Fruit fly (Drosophila melanogaster) whole organism, adult: Measurements from ENCODE around the gene Irp-1A.

Experiments
- CG11617 ChIP-seq: fragments of 200-800 bp; sonication (Bioruptor generic); optimal IDR thresholded peaks from 2 replicates; lab custom pipeline; 2017; ENCODE audit warnings: mild to moderate bottlenecking, missing biosample characterization, missing genetic modification reagents, missing genetic modification characterization
- CG12768 ChIP-seq: fragments of 200-800 bp; sonication (Bioruptor generic); optimal IDR thresholded peaks from 2 replicates; lab custom pipeline; 2017; ENCODE audit warnings: missing biosample characterization, missing genetic modification characterization, mild to moderate bottlenecking, moderate library complexity, missing genetic modification reagents
- CG14711 ChIP-seq: fragments of 200-800 bp; sonication (Bioruptor generic); optimal IDR thresholded peaks from 2 replicates; lab custom pipeline; 2018; ENCODE audit warnings: missing biosample characterization, mild to moderate bottlenecking, missing genetic modification characterization, moderate library complexity
- CG1620 ChIP-seq: fragments of 200-800 bp; sonication (Bioruptor generic); optimal IDR thresholded peaks from 2 replicates; lab custom pipeline; 2016; ENCODE audit warnings: missing biosample characterization, missing genetic modification characterization
- CG33017 ChIP-seq: fragments of 200-800 bp; sonication (Bioruptor generic); optimal IDR thresholded peaks from 2 replicates; lab custom pipeline; 2018; ENCODE audit warnings: missing biosample characterization, mild to moderate bottlenecking, missing genetic modification characterization, moderate library complexity
- CG5204 ChIP-seq: fragments of 200-800 bp; sonication (Bioruptor generic); optimal IDR thresholded peaks from 2 replicates; lab custom pipeline; 2016; ENCODE audit warnings: missing biosample characterization, missing genetic modification characterization
- CG7045 ChIP-seq: fragments of 200-800 bp; sonication (Bioruptor generic); optimal IDR thresholded peaks from 2 replicates; lab custom pipeline; 2017; ENCODE audit warnings: missing biosample characterization, mild to moderate bottlenecking, missing genetic modification characterization
- CG7101 ChIP-seq: fragments of 200-800 bp; sonication (Bioruptor generic); optimal IDR thresholded peaks from 2 replicates; lab custom pipeline; 2018; ENCODE audit warnings: missing biosample characterization, mild to moderate bottlenecking, missing genetic modification characterization, moderate library complexity
- Clk ChIP-seq: fragments of 200-800 bp; sonication (Bioruptor generic); optimal IDR thresholded peaks from 2 replicates; lab custom pipeline; 2017; ENCODE audit warnings: missing biosample characterization, missing genetic modification characterization
- Crg-1 ChIP-seq: fragments of 200-800 bp; sonication (Bioruptor generic); optimal IDR thresholded peaks from 2 replicates; lab custom pipeline; 2016; ENCODE audit warnings: missing biosample characterization, missing genetic modification characterization
- Hr96 ChIP-seq: fragments of 200-800 bp; sonication (Bioruptor generic); optimal IDR thresholded peaks from 2 replicates; lab custom pipeline; 2016; ENCODE audit warnings: missing biosample characterization, missing genetic modification characterization
- Mnt ChIP-seq: fragments of 200-800 bp; sonication (Bioruptor generic); optimal IDR thresholded peaks from 2 replicates; lab custom pipeline; 2016; ENCODE audit warnings: missing biosample characterization, mild to moderate bottlenecking, missing genetic modification characterization
- bab1 ChIP-seq: fragments of 200-800 bp; sonication (Bioruptor generic); optimal IDR thresholded peaks from 3 replicates; lab custom pipeline; 2019; ENCODE audit warnings: missing biosample characterization, mild to moderate bottlenecking, missing genetic modification characterization, moderate library complexity
- cic ChIP-seq: fragments of 200-800 bp; sonication (Bioruptor generic); optimal IDR thresholded peaks from 2 replicates; lab custom pipeline; 2017; ENCODE audit warnings: missing biosample characterization, mild to moderate bottlenecking, missing genetic modification characterization, moderate library complexity
- cnc ChIP-seq, 2 experiments: fragments of >200 bp; optimal IDR thresholded peaks; 2 replicates each; lab custom pipeline; 2017
- kay ChIP-seq: fragments of 200-800 bp; sonication (Bioruptor generic); peaks from one replicate; lab custom pipeline; 2016; ENCODE audit warnings: missing biosample characterization, missing genetic modification characterization, borderline replicate concordance
- ovo ChIP-seq: fragments of 200-800 bp; sonication (Bioruptor generic); optimal IDR thresholded peaks from 2 replicates; lab custom pipeline; 2016; ENCODE audit warnings: missing biosample characterization, missing genetic modification characterization
- pad ChIP-seq: fragments of 200-800 bp; sonication (Bioruptor generic); optimal IDR thresholded peaks from 3 replicates; lab custom pipeline; 2017; ENCODE audit warnings: missing biosample characterization, missing genetic modification characterization, mild to moderate bottlenecking, moderate library complexity, missing genetic modification reagents
- tj ChIP-seq: fragments of 200-800 bp; sonication (Bioruptor generic); optimal IDR thresholded peaks from 3 replicates; lab custom pipeline; 2017; ENCODE audit warnings: missing biosample characterization, mild to moderate bottlenecking, missing genetic modification characterization, moderate library complexity
- toe ChIP-seq: fragments of 200-800 bp; sonication (Bioruptor generic); optimal IDR thresholded peaks from 2 replicates; lab custom pipeline; 2016; ENCODE audit warnings: missing biosample characterization, missing genetic modification characterization

The Irp-1A gene

DNA sequence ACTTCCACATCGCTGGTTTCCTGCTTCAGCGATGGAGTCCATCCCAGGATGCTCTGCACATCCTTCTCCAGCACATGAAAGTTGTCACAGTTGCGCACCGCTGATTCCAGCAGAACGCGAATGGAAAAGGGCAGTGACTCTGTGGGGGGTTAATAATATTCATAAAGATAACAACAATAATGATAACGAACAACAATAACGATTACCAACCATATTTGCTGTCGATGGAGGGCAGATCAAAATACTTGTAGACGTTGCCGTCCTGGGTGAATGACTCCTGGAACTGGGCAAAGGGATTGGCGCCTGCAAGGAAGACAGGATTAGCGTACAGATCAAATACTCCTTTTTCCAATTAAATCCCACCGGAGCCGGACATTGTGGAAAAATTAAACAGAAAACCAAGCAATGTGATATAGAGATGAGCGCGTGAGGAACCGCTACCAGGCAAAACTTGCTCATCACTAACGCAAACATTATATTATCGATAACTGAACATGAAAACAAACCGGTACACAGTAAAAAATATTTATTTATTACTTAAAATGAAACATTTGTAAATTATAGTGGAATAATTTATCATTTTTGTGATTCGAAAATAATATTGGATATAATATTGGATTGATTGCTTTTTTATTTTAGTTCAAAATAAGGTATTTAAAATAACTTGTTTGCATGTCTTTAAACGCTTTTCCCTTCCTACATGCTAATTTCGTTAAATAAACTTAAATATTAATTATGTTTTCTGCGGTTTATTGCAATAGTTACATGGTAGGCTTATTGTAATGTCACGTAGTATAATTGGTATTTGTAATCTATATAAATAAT, at the start of gene Irp-1A:
Irp-1A (minus strand) TSS at position 439 of the 825 bp plus-strand sequence.
- peak; percentile 59 for TF ChIP-seq toe (GFP tag; lab: Kevin White, UChicago)
- TF ChIP-seq CG5204 (GFP tag; lab: Kevin White, UChicago) = no peak
- TF ChIP-seq CG33017 (tag; lab: Kevin White, UChicago) = peak; percentile 77
- peak; percentile 39 for TF ChIP-seq tj (GFP tag; lab: Kevin White, UChicago)
- peak; percentile 74 for TF ChIP-seq CG7101 (tag; lab: Kevin White, UChicago)
- TF ChIP-seq CG11617 (GFP tag; lab: Kevin White, UChicago) = peak; percentile 68
- peak; percentile 7 for TF ChIP-seq Crg-1 (GFP tag; lab: Kevin White, UChicago)
- TF ChIP-seq ovo = no peak
- TF ChIP-seq CG14711 (tag; lab: Kevin White, UChicago) = peak; percentile 76
- TF ChIP-seq Hr96 (GFP tag; lab: Kevin White, UChicago) = no peak
- peak; percentile 73 for TF ChIP-seq bab1 (GFP tag; lab: Kevin White, UChicago)
- TF ChIP-seq CG1620 (GFP tag; lab: Kevin White, UChicago) = peak; percentile 17
- no peak for TF ChIP-seq kay (GFP tag; lab: Kevin White, UChicago)
- no peak for TF ChIP-seq CG12768
- peak; percentile 59 for TF ChIP-seq Mnt (GFP tag; lab: Kevin White, UChicago)
- TF ChIP-seq pad (GFP tag; lab: Kevin White, UChicago) = peak; percentile 19
- no peak for TF ChIP-seq Clk (GFP tag; lab: Kevin White, UChicago)
- no peak for TF ChIP-seq cnc (optimal IDR thresholded peaks at IDR 0.05; lab: Kevin White, UChicago)
- TF ChIP-seq CG7045 (GFP tag; lab: Kevin White, UChicago) = peak; percentile 70
- TF ChIP-seq cic = peak; percentile 10

DNA sequence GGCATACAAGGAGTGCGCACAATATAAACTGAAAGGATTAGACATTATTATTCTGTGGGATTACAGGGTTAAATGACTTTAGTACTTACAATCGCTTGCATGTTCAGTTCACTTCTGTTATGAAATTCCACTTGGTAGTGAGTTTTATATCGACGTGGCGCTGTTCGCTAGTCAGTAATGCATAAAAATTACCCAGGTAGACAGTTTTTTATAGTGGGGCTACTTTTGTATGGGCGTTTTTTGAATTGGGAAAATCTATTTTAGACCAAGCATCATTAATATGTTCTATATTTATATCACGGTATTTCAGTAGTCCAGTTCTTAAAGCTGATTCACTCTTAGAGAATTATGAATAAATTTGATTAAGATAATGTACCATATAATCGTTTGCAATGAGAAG, 47.3 kb upstream of the Irp-1A start, which contains the start of gene CG43095:
CG43095 (minus strand) TSS at position 101 of the 400 bp plus-strand sequence.
- TF ChIP-seq CG5204 (GFP tag; lab: Kevin White, UChicago) = no peak
- no peak for TF ChIP-seq kay (GFP tag; lab: Kevin White, UChicago)
- no peak for TF ChIP-seq CG14711 (tag; lab: Kevin White, UChicago)
- no peak for TF ChIP-seq CG33017 (tag; lab: Kevin White, UChicago)
- no peak for TF ChIP-seq Crg-1 (GFP tag; lab: Kevin White, UChicago)
- no peak for TF ChIP-seq pad (GFP tag; lab: Kevin White, UChicago)
- no peak for TF ChIP-seq Clk (GFP tag; lab: Kevin White, UChicago)
- no peak for TF ChIP-seq cic
- no peak for TF ChIP-seq CG12768
- TF ChIP-seq cnc (optimal IDR thresholded peaks at IDR 0.05; lab: Kevin White, UChicago) = no peak
- no peak for TF ChIP-seq toe (GFP tag; lab: Kevin White, UChicago)
- no peak for TF ChIP-seq tj (GFP tag; lab: Kevin White, UChicago)
- no peak for TF ChIP-seq Mnt (GFP tag; lab: Kevin White, UChicago)
- TF ChIP-seq CG7101 (tag; lab: Kevin White, UChicago) = no peak
- TF ChIP-seq ovo = no peak

DNA sequence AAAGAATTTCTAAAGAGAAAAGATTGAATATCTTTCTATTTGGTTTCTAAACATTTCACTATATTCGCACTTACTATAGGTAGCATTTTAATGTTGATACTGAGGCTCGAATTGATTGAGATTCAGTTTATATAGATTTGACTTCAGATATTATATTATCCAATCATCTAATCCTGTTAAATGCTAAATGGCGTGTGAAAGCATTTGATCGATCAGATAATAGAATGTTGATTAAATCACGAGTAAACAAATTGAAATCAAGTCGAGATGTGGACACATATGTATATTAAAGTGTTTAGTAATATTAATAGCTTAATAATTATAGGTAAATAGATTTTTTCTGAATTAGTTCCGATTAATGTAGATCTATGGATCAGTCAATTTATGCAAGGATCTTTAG, 46.5 kb upstream of the Irp-1A start, which contains the start of gene CG43094:
CG43094 (minus strand) TSS at position 101 of the 400 bp plus-strand sequence.
- TF ChIP-seq Mnt (GFP tag; lab: Kevin White, UChicago) (no peak), CG11617 (GFP tag; lab: Kevin White, UChicago) (no peak), CG1620 (GFP tag; lab: Kevin White, UChicago) (no peak), CG7045 (GFP tag; lab: Kevin White, UChicago) (no peak), CG14711 (tag; lab: Kevin White, UChicago) (no peak), cic (no peak), ovo (no peak), pad (GFP tag; lab: Kevin White, UChicago) (no peak)

DNA sequence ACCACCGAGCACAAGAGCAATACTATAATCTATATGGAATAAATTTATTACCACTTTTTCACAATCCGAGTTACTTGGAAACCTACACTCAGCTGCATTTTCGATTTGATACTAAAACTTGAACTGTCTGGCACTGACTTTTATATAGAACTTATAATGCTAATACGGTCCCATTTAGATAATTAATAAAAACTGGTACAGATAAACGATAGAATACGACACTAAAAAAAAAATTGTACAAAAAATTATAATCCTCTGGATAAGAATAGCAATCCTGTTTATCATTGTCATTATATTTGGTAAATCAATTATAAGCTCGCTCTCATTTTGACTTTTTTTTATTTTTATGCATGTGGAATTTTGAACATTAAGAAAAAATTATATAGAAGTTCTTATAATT, 45.8 kb upstream of the Irp-1A start, which contains the start of gene CG43093:
CG43093 (minus strand) TSS at position 101 of the 400 bp plus-strand sequence.
- TF ChIP-seq Mnt (GFP tag; lab: Kevin White, UChicago) (no peak), CG7045 (GFP tag; lab: Kevin White, UChicago) (no peak), toe (GFP tag; lab: Kevin White, UChicago) (no peak), ovo (no peak), CG33017 (tag; lab: Kevin White, UChicago) (no peak), Hr96 (GFP tag; lab: Kevin White, UChicago) (no peak), CG1620 (GFP tag; lab: Kevin White, UChicago) (no peak), CG11617 (GFP tag; lab: Kevin White, UChicago) (no peak), CG5204 (GFP tag; lab: Kevin White, UChicago) (no peak), kay (GFP tag; lab: Kevin White, UChicago) (no peak), tj (GFP tag; lab: Kevin White, UChicago) (no peak), Clk (GFP tag; lab: Kevin White, UChicago) (no peak)

DNA sequence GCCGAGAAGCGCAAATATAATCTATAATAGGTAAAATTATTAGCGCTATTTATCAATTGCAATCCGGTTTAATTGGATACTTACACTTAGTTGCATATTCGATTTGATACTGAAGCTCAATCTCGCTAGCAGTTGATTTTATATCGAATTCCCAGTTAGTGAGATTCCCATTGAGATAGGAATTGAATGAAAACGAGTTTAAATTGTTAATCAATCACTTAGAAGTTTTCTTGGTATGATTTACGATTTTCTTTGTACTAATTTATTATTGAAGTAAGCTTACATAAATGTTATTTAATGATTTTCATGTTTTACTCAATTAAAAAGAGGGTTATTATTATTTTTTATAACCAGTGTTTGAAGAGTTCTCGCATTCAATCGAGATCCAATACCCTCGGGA, 45.2 kb upstream of the Irp-1A start, which contains the start of gene CG43092:
CG43092 (minus strand) TSS at position 101 of the 400 bp plus-strand sequence.
- TF ChIP-seq CG11617 (GFP tag; lab: Kevin White, UChicago) (no peak), CG5204 (GFP tag; lab: Kevin White, UChicago) (no peak), Crg-1 (GFP tag; lab: Kevin White, UChicago) (no peak), CG12768 (no peak), toe (GFP tag; lab: Kevin White, UChicago) (no peak), bab1 (GFP tag; lab: Kevin White, UChicago) (no peak), Mnt (GFP tag; lab: Kevin White, UChicago) (no peak), CG7101 (tag; lab: Kevin White, UChicago) (no peak), kay (GFP tag; lab: Kevin White, UChicago) (no peak), Clk (GFP tag; lab: Kevin White, UChicago) (no peak), tj (GFP tag; lab: Kevin White, UChicago) (no peak), ovo (no peak), CG33017 (tag; lab: Kevin White, UChicago) (no peak), CG1620 (GFP tag; lab: Kevin White, UChicago) (no peak)
